Fruit fly (Drosophila melanogaster) whole organism, prepupa: Measurements from ENCODE around the gene term.

ENCODE experiments used
- Blimp-1 ChIP-seq: fragments of 200-800 bp; sonication (Bioruptor generic); optimal IDR thresholded peaks from 3 replicates; lab custom pipeline; 2017; ENCODE audit warnings: missing biosample characterization, missing genetic modification characterization, mild to moderate bottlenecking, moderate library complexity, missing genetic modification reagents
- CG32006 ChIP-seq: fragments of 200-800 bp; sonication (Bioruptor generic); optimal IDR thresholded peaks from 3 replicates; lab custom pipeline; 2017; ENCODE audit warnings: missing biosample characterization, mild to moderate bottlenecking, missing genetic modification characterization
- CG6163 ChIP-seq: fragments of 200-800 bp; sonication (Bioruptor generic); IDR thresholded peaks from 3 replicates; pipeline ENCODE4 v1.3.6; 2022; ENCODE audit warnings: missing biosample characterization, missing genetic modification characterization
- CG6792 ChIP-seq: fragments of 200-800 bp; sonication (Bioruptor generic); optimal IDR thresholded peaks from 3 replicates; lab custom pipeline; 2016; ENCODE audit warnings: missing biosample characterization, missing genetic modification characterization
- CG6808 ChIP-seq: fragments of 200-800 bp; sonication (Bioruptor generic); optimal IDR thresholded peaks from 3 replicates; lab custom pipeline; 2017; ENCODE audit warnings: missing biosample characterization, missing genetic modification characterization, mild to moderate bottlenecking, moderate library complexity, missing genetic modification reagents
- CG8119 ChIP-seq: fragments of 200-800 bp; sonication (Bioruptor generic); IDR thresholded peaks from 3 replicates; pipeline ENCODE4 v1.3.6; 2022; ENCODE audit warnings: missing biosample characterization, missing genetic modification characterization
- CG9139 ChIP-seq: fragments of 200-800 bp; sonication (Bioruptor generic); optimal IDR thresholded peaks from 3 replicates; lab custom pipeline; 2017; ENCODE audit warnings: missing biosample characterization, mild to moderate bottlenecking, missing genetic modification characterization
- Gug ChIP-seq: fragments of 200-800 bp; sonication (Bioruptor generic); IDR thresholded peaks from 2 replicates; pipeline ENCODE4 v1.3.6; 2022; ENCODE audit warnings: missing biosample characterization, missing genetic modification characterization
- Hr38 ChIP-seq: sonication (Bioruptor generic); optimal IDR thresholded peaks from 2 replicates; lab custom pipeline; 2016; ENCODE audit warnings: missing biosample characterization, missing genetic modification characterization
- Hr39 ChIP-seq: fragments of 200-800 bp; sonication (Bioruptor generic); optimal IDR thresholded peaks from 2 replicates; lab custom pipeline; 2016; ENCODE audit warnings: missing biosample characterization, missing genetic modification characterization
- Lpt ChIP-seq: fragments of 200-800 bp; sonication (Bioruptor generic); optimal IDR thresholded peaks from 3 replicates; lab custom pipeline; 2016; ENCODE audit warnings: missing biosample characterization, missing genetic modification characterization
- esn ChIP-seq: fragments of 200-800 bp; sonication (Bioruptor generic); optimal IDR thresholded peaks from 2 replicates; lab custom pipeline; 2016; ENCODE audit warnings: missing biosample characterization, mild to moderate bottlenecking, missing genetic modification characterization, moderate library complexity
- ss ChIP-seq, 2 experiments: fragments of 200-800 bp; sonication (Bioruptor generic); optimal IDR thresholded peaks; 2 replicates in 1 of 2; 3 replicates in 1 of 2; lab custom pipeline; 2017 to 2018; ENCODE audit warnings: mild to moderate bottlenecking in 2 of 2, missing biosample characterization in 2 of 2, missing genetic modification characterization in 2 of 2, moderate library complexity in 1 of 2

DNA sequence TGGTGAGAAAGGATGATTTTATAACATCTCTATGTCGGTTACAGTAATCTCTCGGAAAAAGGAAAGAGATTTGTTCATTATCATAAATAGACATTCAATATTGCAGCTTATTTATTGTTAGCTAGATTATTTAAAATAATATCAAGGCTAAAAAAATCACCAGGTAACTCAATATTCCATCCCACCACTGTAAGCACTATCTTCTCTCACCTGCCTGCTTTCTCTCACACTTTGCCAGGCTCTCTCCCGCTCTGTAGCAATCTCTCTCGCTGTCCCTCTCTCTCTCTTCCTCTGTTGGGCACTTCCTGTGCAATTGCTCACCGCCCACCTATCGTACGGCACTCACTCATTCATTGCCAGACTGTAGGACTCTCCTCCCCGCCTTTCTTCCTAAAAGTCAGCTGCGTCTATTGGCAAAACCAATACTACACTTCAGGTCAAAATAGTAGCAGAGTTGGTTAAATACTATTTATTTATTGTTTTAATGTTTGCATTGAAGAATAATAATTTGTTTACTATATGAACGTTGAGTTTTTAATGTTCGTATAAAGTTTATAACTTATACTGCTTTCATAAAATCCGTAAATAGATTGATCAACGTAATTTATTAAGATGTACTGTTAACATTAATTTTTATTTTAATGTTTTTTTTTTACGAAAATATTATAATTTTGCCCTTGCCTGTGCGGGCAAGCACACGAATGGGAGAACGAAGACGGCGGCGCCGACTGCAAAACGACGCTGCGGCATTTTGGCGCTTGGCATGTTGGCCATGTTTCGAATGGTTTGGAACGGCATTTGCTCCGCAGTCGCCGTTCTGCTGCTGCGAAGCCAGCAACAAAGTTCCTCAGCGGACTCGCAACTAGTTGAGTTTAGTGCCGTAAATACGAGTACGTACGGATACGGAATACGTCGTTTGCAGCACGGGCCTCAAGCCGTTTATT lies 47.3 kb upstream of the term start:
- peak; percentile 60 for TF ChIP-seq Blimp-1 (GFP tag; lab: Kevin White, UChicago)
- peak; percentile 94 for TF ChIP-seq CG32006
- peak; percentile 95 for TF ChIP-seq Hr39 (GFP tag; lab: Kevin White, UChicago)
- TF ChIP-seq CG6163 (GFP tag; lab: Robert Waterston, UW), result peak; percentile 99
- TF ChIP-seq CG6792, result peak; percentile 76
- TF ChIP-seq Lpt (GFP tag; lab: Kevin White, UChicago), result peak; percentile 97
- TF ChIP-seq Hr38, result peak; percentile 91
- TF ChIP-seq CG9139, result peak; percentile 56
- peak; percentile 88 for TF ChIP-seq esn (GFP tag; lab: Kevin White, UChicago)
- peak; percentile 98 for TF ChIP-seq Gug (GFP tag; lab: Robert Waterston, UW)
- peak; percentile 68 for TF ChIP-seq CG6808 (GFP tag; lab: Kevin White, UChicago)
- peak; percentile 45 to 70 for TF ChIP-seq ss (GFP tag; optimal IDR thresholded peaks at IDR 0.05; lab: Kevin White, UChicago)
- peak; percentile 97 for TF ChIP-seq CG8119
